Worm (Caenorhabditis elegans) whole organism, dauer: ENCODE measurements around the gene F33D4.4.

Source experiments
- unc-62 ChIP-seq: sonication (generic microtip); optimal IDR thresholded peaks from 2 replicates; lab custom pipeline; 2017; ENCODE audit warnings: missing biosample characterization, missing genetic modification reagents, missing genetic modification characterization

F33D4.4 gene

DNA sequence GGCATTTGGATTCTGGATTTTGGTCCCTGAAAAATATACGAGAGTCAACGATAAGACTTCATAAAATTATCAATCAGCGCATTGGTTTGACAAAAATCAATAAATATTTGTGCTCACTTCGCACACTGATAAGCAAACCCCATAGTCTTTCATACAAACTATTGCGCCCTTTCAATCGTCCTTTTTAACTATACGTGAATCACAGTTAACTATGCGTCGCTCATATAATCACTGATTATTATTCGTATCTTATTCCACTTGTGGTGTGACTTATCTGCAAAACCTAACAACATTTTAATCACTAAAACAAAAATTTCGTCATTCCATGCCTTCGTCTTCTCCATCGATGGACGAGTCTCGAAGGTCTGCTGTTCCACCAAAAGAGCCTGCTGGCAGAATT, 4.1 kb upstream of the F33D4.4 start, which contains the start of gene nhr-8:
TSS of gene nhr-8 (plus strand) at position 160 of the 400 bp plus-strand sequence.
- TF ChIP-seq unc-62 (GFP tag; lab: Kevin White, UChicago), result no peak

DNA sequence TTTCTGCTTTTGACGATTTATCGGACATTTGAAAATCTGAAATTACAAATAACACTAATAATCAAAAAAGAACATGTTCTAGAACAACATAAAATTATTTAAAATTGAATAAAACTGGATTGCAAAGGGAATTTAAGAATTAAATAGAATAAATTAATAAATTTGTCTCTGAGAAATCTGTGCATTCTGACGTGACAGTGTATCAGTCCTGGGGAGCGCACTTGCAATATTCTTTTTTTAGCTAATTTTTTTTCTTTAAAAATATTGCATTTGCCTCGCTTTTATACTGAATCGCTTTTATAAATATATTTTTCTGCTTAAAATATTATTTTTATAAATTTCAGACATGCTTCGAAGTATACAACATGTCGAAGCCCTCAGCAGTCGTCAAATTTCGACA, 3.0 kb upstream of the F33D4.4 start, which contains the start of the genes mrpl-1, emc-6 and mrps-24:
TSS of gene mrpl-1 (minus strand) at position 1 of the 400 bp plus-strand sequence.
TSS of gene emc-6 (minus strand) at position 36 of the 400 bp plus-strand sequence.
TSS of gene mrps-24 (plus strand) at position 345 of the 400 bp plus-strand sequence.
- TF ChIP-seq unc-62 (GFP tag; lab: Kevin White, UChicago), result no peak

DNA sequence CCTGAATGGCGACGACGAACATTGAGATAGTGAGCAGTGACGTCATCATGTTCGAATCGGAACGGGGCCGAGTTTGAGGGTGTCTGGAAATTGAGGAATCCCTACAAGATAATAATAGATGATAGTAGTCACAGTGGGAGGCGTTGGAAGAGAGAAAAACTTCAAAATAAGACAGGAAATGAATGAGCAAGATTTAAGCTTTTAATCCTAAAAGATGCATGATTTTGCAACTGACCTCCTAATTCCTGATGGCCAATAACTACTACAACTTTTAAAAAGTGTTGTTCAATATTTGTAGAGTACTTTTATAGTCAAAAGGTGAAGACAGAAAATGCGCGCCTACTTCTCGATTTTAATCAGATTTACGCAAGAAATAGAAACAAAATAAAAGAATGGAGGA, 8.4 kb downstream of the F33D4.4 start, which contains the start of gene flp-13:
TSS of gene flp-13 (minus strand) at position 101 of the 400 bp plus-strand sequence.
- no peak for TF ChIP-seq unc-62 (GFP tag; lab: Kevin White, UChicago)

DNA sequence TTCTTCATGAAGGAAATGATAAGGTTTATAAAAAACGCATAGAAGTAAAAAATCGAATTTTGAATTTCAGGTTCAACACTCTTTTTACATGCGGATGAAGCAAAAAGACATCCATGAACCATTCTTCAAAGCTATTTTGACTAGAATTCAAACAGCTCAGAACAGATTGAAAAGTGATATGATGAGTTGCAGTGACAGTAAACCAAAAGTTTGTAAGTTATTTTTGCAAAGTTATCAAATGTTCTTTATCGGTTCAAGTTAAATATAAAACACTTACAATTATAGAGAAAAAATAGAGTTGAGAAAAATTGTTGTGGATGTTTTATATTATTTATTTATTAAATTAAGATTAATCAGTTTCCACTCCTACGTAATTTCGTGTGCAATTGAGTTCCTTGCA, 14.3 kb downstream of the F33D4.4 start:
- TF ChIP-seq unc-62 (GFP tag; lab: Kevin White, UChicago), result no peak

DNA sequence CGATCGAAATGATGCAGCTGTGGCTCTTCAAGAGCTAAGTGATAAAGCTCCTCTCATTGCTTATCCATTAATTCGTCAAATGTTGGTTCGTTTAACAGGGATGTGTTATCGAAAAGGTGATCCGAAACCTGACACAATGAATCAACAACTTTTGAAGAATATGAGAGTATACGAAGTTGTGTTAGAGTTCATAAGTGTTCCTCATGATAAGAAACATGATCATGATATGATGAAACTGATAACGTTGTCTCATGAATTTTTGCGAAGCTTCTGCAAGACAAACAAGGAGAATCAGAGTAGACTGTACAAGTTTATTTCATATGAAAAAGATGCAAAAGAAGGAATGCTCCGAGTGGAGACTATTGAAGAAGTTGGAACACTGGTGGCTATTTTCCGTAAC, 17.4 kb downstream of the F33D4.4 start:
- TF ChIP-seq unc-62 (GFP tag; lab: Kevin White, UChicago), result no peak

DNA sequence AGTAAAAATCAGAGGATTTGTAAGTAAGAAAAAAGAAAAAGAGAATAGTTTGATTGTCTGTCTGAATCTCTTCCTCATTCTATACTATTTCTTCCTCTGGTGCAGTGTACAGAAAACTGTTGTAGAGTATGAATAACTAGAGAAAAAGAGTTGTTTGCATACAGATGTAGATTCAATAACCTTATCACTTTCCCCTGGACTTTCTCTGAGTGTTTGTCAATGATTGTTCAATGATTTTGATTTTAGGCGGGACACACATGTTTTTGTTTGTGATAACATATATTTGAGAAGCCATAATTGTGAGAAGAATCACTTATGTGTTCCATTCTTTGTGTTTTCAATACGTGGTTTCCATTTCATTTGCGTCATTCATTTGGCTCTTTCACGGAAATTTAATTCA, 27.6 kb downstream of the F33D4.4 start:
- TF ChIP-seq unc-62 (GFP tag; lab: Kevin White, UChicago), result no peak

DNA sequence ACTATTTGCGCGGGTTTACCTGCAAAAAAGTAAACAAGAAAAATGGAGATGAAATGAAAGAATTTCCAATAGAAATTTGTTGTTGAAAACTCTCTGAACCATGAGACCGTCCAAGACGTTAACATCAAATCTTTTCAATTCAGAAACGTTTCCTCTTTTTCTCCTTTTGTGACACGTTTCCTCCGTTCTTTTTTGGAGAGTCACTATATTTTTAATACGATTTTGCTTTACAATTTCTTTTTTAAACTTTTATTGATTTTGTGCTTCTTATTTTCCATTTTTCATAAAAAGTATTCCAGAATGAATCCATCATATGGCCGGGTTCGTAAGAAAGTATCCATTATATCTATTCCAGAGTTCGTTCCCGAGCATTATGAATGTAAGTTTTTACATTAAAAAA, 31.8 kb downstream of the F33D4.4 start, which contains the start of gene itr-1:
TSS of gene itr-1 (plus strand) at position 301 of the 400 bp plus-strand sequence.
- no peak for TF ChIP-seq unc-62 (GFP tag; lab: Kevin White, UChicago)

DNA sequence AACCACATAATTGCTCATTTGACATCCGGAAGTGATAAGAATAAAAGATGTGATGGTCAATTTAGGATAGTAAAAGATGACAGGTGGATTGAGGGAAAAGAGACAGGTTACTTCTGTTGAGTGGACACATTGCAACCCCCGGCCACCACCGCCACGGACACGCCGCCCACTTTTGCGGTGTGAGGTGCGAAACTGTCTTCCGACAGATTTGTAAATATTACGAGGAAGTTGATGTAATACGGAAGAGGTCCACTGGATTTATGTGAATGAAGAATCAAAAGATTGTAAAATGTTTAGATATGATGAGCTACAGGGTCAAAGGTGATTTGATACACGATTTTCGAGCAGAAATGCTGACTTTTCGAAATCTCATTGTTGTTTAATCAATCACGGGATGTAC, 33.8 kb downstream of the F33D4.4 start, which contains the start of gene C08G9.2:
TSS of gene C08G9.2 (minus strand) at position 101 of the 400 bp plus-strand sequence.
- no peak for TF ChIP-seq unc-62 (GFP tag; lab: Kevin White, UChicago)

DNA sequence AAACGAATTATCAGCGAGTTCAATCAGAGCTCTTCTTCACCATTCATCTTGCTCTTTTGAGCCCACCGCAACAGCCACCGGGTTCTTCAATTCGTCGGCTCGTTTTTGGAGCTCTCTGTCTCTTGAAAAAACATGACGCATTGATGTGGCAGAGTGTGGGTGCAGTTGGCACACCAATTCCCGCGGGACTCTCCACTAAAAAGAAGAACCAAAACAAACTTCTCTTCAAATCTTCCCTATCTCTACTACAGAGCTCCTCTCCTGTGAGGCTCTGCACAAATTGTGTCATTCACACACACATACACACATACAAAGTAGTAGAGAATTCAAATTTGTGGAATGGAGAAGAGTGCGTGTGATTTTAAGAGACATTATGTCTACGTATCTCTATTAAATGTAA, 43.7 kb downstream of the F33D4.4 start:
- TF ChIP-seq unc-62 (GFP tag; lab: Kevin White, UChicago), result no peak

DNA sequence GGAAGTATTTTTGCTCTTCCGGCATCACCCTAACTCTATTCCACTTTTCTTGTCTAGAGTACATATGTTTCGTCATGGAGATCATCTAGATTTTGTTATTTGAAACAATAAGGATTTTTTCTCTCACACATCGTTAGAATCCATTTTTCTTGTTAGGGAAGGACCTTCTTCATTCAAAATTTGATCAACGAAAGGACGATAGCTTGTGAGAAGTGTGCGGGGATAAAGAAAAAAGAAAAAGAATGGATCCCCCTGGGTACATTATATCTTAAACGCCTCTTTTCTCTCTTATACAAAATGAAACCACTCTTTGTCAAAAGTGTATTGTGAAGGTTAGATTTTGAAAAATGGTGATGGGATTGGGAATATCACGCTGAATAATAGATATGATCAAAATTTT, 45.1 kb downstream of the F33D4.4 start:
- TF ChIP-seq unc-62 (GFP tag; lab: Kevin White, UChicago), result no peak

DNA sequence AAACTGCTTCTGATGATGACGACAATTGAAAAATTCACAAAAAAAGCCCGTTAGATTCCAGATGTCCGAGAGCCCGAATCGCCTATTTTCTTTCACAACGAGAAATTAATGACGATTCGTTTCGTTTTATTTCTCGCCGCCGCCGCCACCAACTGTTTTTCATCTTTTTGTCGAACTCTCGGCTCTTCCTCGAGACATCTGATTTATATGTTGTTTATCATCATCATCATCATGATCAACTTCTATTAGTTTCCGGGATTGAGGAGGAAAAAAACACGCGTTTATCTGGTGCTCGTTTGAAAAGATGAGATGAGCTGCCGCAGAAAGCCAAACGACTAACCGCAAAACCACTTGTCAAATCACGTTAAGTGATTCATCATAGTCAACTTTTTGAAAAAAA, 47.2 kb downstream of the F33D4.4 start:
- no peak for TF ChIP-seq unc-62 (GFP tag; lab: Kevin White, UChicago)

DNA sequence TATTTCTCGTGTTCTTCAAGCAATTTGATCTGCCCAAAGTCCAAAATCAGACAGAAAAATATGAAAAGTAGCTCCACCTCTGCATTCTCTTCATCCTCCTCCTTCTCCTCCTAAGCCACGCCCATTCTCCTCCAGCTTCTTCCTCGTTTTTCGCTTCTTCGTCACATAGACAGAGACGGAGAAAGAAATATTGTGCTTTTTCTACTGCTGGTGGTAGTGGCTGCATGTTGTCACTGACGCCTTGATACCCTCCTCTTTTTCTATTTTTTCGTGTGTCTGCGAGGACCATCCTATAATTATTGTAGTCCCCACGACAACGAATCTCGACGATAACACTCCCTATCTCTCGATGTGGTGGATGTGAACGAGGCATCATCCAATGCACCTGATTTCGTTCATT, 48.1 kb downstream of the F33D4.4 start, which contains the start of gene C08G9.1:
TSS of gene C08G9.1 (plus strand) at position 175 of the 400 bp plus-strand sequence.
- no peak for TF ChIP-seq unc-62 (GFP tag; lab: Kevin White, UChicago)

DNA sequence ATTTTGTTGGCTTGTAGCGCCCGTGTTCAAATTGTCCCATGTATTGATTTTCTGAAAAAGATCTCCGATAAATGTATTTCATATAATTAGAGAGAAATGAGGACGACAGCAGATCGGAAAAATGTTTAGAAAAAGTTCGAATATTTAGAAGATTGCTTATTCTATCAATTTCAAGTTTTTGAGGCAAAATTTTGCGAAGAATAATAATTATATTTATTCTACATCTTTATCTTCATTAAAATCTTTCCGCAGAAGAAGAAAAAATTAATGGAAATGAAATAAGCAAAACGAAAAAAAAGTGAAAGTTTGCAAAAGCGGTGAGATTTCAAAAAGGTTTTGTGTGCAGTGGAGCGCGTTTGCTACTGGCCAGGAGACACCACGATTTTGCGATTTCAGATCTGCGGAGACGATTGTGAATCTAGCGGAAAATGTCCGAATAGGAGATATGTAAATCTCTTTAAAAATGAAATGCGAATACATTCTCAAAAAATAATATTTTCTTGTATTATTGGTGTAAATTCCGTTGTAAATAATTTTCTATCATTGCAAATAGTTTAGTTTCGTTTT, 52.4 kb downstream of the F33D4.4 start, which contains the start of gene nrde-4:
TSS of gene nrde-4 (minus strand) at position 51 of the 567 bp plus-strand sequence.
- TF ChIP-seq unc-62 (GFP tag; lab: Kevin White, UChicago), result no peak
